Worm (Caenorhabditis elegans): ENCODE measurements around the gene AC3.12.
A peak's percentile ranks its signal among the peaks of the same experiment; 100 is the strongest.

Gene AC3.12

DNA sequence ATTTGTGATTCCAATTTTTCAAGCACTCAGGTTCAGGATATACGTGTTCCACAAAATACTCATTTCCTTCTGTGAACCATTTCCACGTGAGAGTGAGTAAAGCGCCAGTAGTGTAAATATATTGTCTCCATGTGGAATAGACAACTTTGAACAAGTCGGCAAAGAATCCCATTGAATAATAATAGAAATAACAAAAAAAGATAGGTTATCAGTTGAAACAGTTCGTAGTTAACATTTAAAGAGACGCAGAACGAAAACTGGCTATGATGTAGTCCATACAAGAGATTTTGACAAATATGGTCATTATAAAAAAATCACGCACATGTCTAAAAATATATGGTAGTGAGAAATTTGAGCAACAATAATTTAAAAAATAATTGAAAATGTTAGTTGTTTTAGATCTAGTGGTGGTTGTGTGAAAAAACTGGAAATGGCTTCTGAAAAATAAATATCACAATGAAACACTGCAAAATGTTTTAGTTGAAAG is 21.7 kb downstream of the AC3.12 start, which contains the start of gene ceeh-2:
Gene ceeh-2 (minus strand): TSS at position 437 of the 487 bp plus-strand sequence.
- no peak for TF ChIP-seq tra-4 (tag; optimal IDR thresholded peaks at IDR 0.05)
- no peak for TF ChIP-seq ceh-36 (tag; optimal IDR thresholded peaks at IDR 0.05)
- TF ChIP-seq hmg-4 (GFP tag; optimal IDR thresholded peaks at IDR 0.05): no peak
- no peak for TF ChIP-seq tbx-37 (GFP tag; conservative IDR thresholded peaks at IDR 0.05)

DNA sequence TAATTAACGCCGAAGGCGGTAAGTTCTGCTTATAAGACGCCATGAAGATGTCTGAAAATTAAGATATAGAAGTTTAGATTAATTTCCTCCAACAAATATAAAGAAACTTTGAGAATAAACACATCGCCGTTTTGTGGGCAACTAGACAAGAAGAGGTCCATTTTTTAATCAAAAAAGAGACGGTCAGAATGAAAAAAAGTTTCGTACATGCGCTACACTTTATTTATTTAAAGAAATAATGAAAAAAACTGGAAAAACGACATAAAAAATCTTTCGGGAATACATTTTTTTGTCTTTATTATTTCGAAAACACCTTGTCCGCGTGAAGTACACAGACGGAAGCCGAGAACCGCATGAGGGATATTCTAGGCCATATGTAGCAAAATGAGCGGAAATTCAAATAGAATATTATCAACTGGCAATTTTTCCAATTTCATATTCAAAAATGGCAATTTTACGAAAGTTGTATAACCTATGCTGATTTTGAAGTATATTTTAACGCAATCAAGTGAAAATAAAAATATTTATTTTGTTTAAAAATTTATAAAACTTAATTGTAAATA is 23.3 kb downstream of the AC3.12 start, which contains the start of gene sluh-7:
Gene sluh-7 (minus strand): TSS at position 51 of the 563 bp plus-strand sequence.
- TF ChIP-seq ets-7 (tag; optimal IDR thresholded peaks at IDR 0.05) (no peak), B0310.2 (tag; optimal IDR thresholded peaks at IDR 0.05) (no peak), hnd-1 (tag; optimal IDR thresholded peaks at IDR 0.05) (peak; percentile 21), F13C5.2 (tag; optimal IDR thresholded peaks at IDR 0.05) (peak; percentile 43), hmg-4 (GFP tag; optimal IDR thresholded peaks at IDR 0.05) (no peak), tbx-37 (GFP tag; conservative IDR thresholded peaks at IDR 0.05) (peak; percentile 86), pes-1 (GFP tag; IDR thresholded peaks at IDR 0.05) (no peak; the same call in 1 of the 2 replicates), ceh-36 (tag; optimal IDR thresholded peaks at IDR 0.05) (no peak), tra-4 (tag; optimal IDR thresholded peaks at IDR 0.05) (no peak), scrt-1 (GFP tag; IDR thresholded peaks at IDR 0.05) (no peak), ama-1 (optimal IDR thresholded peaks at IDR 0.05) (no peak), aly-1 (tag; optimal IDR thresholded peaks at IDR 0.05) (no peak), ceh-13 (GFP tag; optimal IDR thresholded peaks at IDR 0.05) (peak; percentile 28), flt-1 (GFP tag; IDR thresholded peaks at IDR 0.05) (no peak), tbx-11 (GFP tag; IDR thresholded peaks at IDR 0.05) (no peak), hmbx-1 (tag; optimal IDR thresholded peaks at IDR 0.05) (no peak), sea-1 (GFP tag; conservative IDR thresholded peaks at IDR 0.05) (no peak)

DNA sequence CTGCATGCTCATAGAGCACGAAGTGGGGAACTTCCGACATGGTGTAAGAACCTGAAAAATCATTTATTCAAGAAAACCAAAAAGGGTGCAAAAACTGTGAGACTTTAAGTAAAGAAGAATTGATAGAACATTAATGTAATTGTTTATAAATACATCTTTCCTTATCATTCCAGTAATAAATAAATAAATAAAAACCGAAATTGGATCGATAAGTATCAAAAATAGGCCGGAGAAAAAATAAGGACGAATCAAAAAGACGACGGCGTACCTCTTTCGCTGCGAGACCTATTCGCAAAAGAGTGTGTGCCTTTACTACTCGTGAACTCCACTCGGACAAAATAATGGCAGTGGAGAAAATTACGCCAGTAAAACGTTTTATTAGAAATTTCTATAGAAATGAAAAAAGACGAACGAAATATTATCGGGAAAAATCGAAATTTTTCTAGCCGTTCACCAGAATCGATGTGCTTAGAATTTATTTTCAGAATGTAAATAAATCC is 26.2 kb downstream of the AC3.12 start, which contains the start of gene nol-56:
Gene nol-56 (minus strand): TSS at position 51 of the 500 bp plus-strand sequence.
- TF ChIP-seq sea-1 (GFP tag; conservative IDR thresholded peaks at IDR 0.05): no peak
- 0 out of 2 replicates have a peak, but pooled peaks have one; percentile 37 for TF ChIP-seq pes-1 (GFP tag; IDR thresholded peaks at IDR 0.05)

DNA sequence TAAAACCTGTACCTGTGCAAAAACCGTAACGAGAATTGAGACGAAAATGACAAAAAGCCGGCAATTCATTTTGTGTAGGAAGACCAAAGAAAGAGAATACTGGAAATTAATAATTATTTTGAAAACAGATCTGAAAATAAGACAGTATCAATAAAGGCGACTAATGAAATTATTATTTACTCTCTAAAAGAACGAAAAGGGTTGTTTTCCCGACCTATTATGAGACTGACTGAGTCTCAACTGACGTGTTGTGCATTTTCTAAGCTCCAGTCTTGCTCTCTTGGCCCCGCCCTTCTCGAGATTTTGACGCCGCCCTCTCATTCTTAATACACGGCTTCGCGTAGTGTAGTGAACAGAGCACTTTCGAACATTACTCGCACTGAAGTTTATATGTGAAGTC is 29.1 kb downstream of the AC3.12 start, which contains the start of gene K07C5.9:
Gene K07C5.9 (minus strand): TSS at position 101 of the 400 bp plus-strand sequence.
- TF ChIP-seq sea-1 (GFP tag; conservative IDR thresholded peaks at IDR 0.05): no peak
- no peak for TF ChIP-seq ama-1 (optimal IDR thresholded peaks at IDR 0.05)
- no peak for TF ChIP-seq ceh-36 (tag; optimal IDR thresholded peaks at IDR 0.05)
- no peak for TF ChIP-seq hmbx-1 (tag; optimal IDR thresholded peaks at IDR 0.05)
- no peak for TF ChIP-seq scrt-1 (GFP tag; IDR thresholded peaks at IDR 0.05)
- TF ChIP-seq pes-1 (GFP tag; IDR thresholded peaks at IDR 0.05): no peak
- no peak for TF ChIP-seq tbx-11 (GFP tag; IDR thresholded peaks at IDR 0.05)
- TF ChIP-seq ceh-13 (GFP tag; optimal IDR thresholded peaks at IDR 0.05): no peak
- no peak for TF ChIP-seq B0310.2 (tag; optimal IDR thresholded peaks at IDR 0.05)

DNA sequence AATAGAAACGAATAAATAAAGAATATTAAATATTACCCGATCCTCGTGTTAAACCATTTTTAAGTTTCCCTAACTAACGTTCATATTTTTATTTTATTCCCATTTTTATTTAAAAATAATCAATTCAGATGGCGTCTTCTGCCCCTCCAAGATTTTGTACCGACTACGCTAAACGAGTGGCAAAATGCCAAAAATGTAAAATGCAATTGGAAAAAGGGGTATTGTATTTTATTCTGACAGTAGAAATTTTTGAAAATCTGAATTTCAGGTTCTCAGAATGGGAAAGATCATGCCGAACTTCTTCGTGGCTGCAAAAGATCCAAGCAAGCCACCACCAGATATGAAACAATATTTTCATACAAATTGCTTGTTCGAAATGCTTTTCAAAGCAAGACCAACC is 36.3 kb downstream of the AC3.12 start, which contains the start of gene K07C5.3:
Gene K07C5.3 (plus strand): TSS at position 129 of the 400 bp plus-strand sequence.
- TF ChIP-seq hmg-4 (GFP tag; optimal IDR thresholded peaks at IDR 0.05) (no peak), hnd-1 (tag; optimal IDR thresholded peaks at IDR 0.05) (no peak), B0310.2 (tag; optimal IDR thresholded peaks at IDR 0.05) (no peak), ceh-13 (GFP tag; optimal IDR thresholded peaks at IDR 0.05) (no peak), ama-1 (optimal IDR thresholded peaks at IDR 0.05) (no peak), sea-1 (GFP tag; conservative IDR thresholded peaks at IDR 0.05) (no peak)

DNA sequence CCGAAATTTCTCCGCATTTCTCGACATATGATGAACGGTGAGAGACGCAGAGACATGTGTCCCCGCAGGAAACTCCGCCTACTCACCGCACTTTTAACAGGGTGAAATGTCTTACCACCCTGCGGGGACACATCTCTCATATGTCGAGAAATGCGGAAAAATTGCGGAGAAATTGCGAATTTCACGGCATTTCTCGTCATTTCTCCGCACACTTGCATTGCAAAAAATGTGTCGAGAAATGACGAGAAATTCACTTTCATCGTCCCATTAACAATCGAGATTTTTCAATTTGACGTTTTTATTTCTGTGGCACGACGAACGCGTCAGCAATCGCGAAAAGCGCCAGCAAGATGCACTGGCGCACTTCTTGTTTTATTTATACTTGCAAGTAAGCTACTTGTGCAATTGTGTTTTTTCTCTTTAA is 37.3 kb downstream of the AC3.12 start, which contains the start of gene K07C5.13:
Gene K07C5.13 (plus strand): TSS at position 151 of the 424 bp plus-strand sequence.
- peak; percentile 56 for TF ChIP-seq flt-1 (GFP tag; IDR thresholded peaks at IDR 0.05)
- 0 out of 2 replicates have a peak, but pooled peaks have one; percentile 36 for TF ChIP-seq tbx-37 (GFP tag; conservative IDR thresholded peaks at IDR 0.05)
- peak; percentile 51; the same call in 1 of the 2 replicates for TF ChIP-seq scrt-1 (GFP tag; IDR thresholded peaks at IDR 0.05)
- TF ChIP-seq tbx-11 (GFP tag; IDR thresholded peaks at IDR 0.05): peak; percentile 61; the same call in 1 of the 2 replicates
- TF ChIP-seq pes-1 (GFP tag; IDR thresholded peaks at IDR 0.05): peak; percentile 61; the same call in 1 of the 2 replicates
- TF ChIP-seq sea-1 (GFP tag; conservative IDR thresholded peaks at IDR 0.05): peak; percentile 75; the same call in 1 of the 2 replicates

DNA sequence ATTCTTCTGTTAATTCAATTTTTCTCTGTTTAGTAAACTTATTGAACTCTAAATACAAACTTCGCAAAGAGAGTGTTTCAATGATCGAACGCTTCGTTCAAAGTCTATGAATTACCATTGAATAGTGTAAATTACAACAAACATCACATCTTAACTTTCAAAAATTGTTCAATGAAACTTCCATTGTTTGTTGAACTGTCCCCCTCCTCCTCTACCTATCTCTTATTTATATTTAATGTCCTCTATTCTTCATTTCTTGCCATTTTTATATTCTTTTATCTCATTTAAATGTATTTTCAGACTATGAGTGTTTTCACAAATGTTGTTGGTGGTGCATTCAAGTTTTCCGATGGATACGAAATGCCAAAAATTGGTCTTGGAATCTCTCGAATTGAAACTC is 40.0 kb downstream of the AC3.12 start, which contains the start of gene K07C5.2:
Gene K07C5.2 (plus strand): TSS at position 301 of the 400 bp plus-strand sequence.
- TF ChIP-seq ceh-13 (GFP tag; optimal IDR thresholded peaks at IDR 0.05) (no peak), ceh-36 (tag; optimal IDR thresholded peaks at IDR 0.05) (no peak), tra-4 (tag; optimal IDR thresholded peaks at IDR 0.05) (no peak), scrt-1 (GFP tag; IDR thresholded peaks at IDR 0.05) (no peak), hmbx-1 (tag; optimal IDR thresholded peaks at IDR 0.05) (no peak), B0310.2 (tag; optimal IDR thresholded peaks at IDR 0.05) (no peak), tbx-11 (GFP tag; IDR thresholded peaks at IDR 0.05) (no peak), sea-1 (GFP tag; conservative IDR thresholded peaks at IDR 0.05) (no peak), aly-1 (tag; optimal IDR thresholded peaks at IDR 0.05) (no peak), ama-1 (optimal IDR thresholded peaks at IDR 0.05) (no peak)

All from whole organism, early embryonic.